Fruit fly (Drosophila melanogaster) whole organism, embryonic: ENCODE data around the gene Cchl.

Experiments
- CG10321 ChIP-seq: fragments of 200-800 bp; sonication (Bioruptor generic); IDR thresholded peaks from 2 replicates; pipeline ENCODE4 v1.3.6; 2022; ENCODE audit warnings: missing biosample characterization, missing genetic modification characterization
- CG11247 ChIP-seq: fragments of 200-800 bp; sonication (Bioruptor generic); IDR thresholded peaks from 2 replicates; pipeline ENCODE4 v1.3.6; 2022; ENCODE audit warnings: missing biosample characterization, missing genetic modification characterization
- CG11456 ChIP-seq: fragments of 200-800 bp; sonication (Bioruptor generic); IDR thresholded peaks from 3 replicates; pipeline ENCODE4 v1.3.6; 2022; ENCODE audit warnings: missing biosample characterization, missing genetic modification characterization
- CG12104 ChIP-seq: fragments of 200-800 bp; sonication (Bioruptor generic); optimal IDR thresholded peaks from 3 replicates; lab custom pipeline; 2016; ENCODE audit warnings: missing biosample characterization, missing genetic modification characterization
- CG12391 ChIP-seq: fragments of 200-800 bp; sonication (Bioruptor generic); optimal IDR thresholded peaks from 3 replicates; lab custom pipeline; 2018; ENCODE audit warnings: missing biosample characterization, mild to moderate bottlenecking, missing genetic modification characterization, moderate library complexity
- CG15269 ChIP-seq: fragments of 200-800 bp; sonication (Bioruptor generic); optimal IDR thresholded peaks from 2 replicates; lab custom pipeline; 2018; ENCODE audit warnings: missing biosample characterization, mild to moderate bottlenecking, missing genetic modification characterization, moderate library complexity
- CG1602 ChIP-seq: fragments of 200-800 bp; sonication (Bioruptor generic); optimal IDR thresholded peaks from 3 replicates; lab custom pipeline; 2016; ENCODE audit warnings: missing biosample characterization, missing genetic modification characterization
- CG17186 ChIP-seq: fragments of 200-800 bp; sonication (Bioruptor generic); optimal IDR thresholded peaks from 3 replicates; lab custom pipeline; 2017; ENCODE audit warnings: missing biosample characterization, missing genetic modification reagents, missing genetic modification characterization
- CG18262 ChIP-seq: fragments of 200-800 bp; optimal IDR thresholded peaks from 3 replicates; lab custom pipeline; 2019; ENCODE audit warnings: missing biosample characterization, mild to moderate bottlenecking, missing genetic modification characterization, moderate library complexity
- CG1832 ChIP-seq: fragments of 200-800 bp; sonication (Bioruptor generic); optimal IDR thresholded peaks from 2 replicates; lab custom pipeline; 2017; ENCODE audit warnings: missing biosample characterization, mild to moderate bottlenecking, missing genetic modification characterization, inconsistent platforms
- CG2889 ChIP-seq: fragments of 200-800 bp; sonication (Bioruptor generic); IDR thresholded peaks from 3 replicates; pipeline ENCODE4 v1.3.6; 2022; ENCODE audit warnings: missing biosample characterization, missing genetic modification characterization
- CG43689 ChIP-seq: fragments of 200-800 bp; sonication (Bioruptor generic); IDR thresholded peaks from 2 replicates; pipeline ENCODE4 v1.3.6; 2022; ENCODE audit warnings: missing biosample characterization, missing genetic modification characterization
- CG7357 ChIP-seq: fragments of 200-800 bp; sonication (Bioruptor generic); IDR thresholded peaks from 3 replicates; pipeline ENCODE4 v1.3.6; 2022; ENCODE audit warnings: missing biosample characterization, missing genetic modification characterization
- CG8290 ChIP-seq, 3 experiments: fragments of 200-800 bp; sonication (Bioruptor generic); optimal IDR thresholded peaks; 2 replicates each; lab custom pipeline; 2016 to 2019; ENCODE audit warnings: missing biosample characterization in 3 of 3, missing genetic modification characterization in 3 of 3, mild to moderate bottlenecking in 2 of 3, moderate library complexity in 1 of 3
- CG9215 ChIP-seq: fragments of 200-800 bp; sonication (Bioruptor generic); IDR thresholded peaks from 2 replicates; pipeline ENCODE4 v1.3.6; 2022; ENCODE audit warnings: missing biosample characterization, missing genetic modification characterization
- CG9437 ChIP-seq: fragments of 200-800 bp; sonication (Bioruptor generic); optimal IDR thresholded peaks from 2 replicates; lab custom pipeline; 2018; ENCODE audit warnings: missing biosample characterization, mild to moderate bottlenecking, missing genetic modification characterization
- CG9932 ChIP-seq: fragments of 200-800 bp; sonication (Bioruptor generic); IDR thresholded peaks from 2 replicates; pipeline ENCODE4 v1.3.6; 2022; ENCODE audit warnings: missing biosample characterization, missing genetic modification characterization
- Dp ChIP-seq: fragments of 200-800 bp; sonication (Bioruptor generic); optimal IDR thresholded peaks from 2 replicates; lab custom pipeline; 2018; ENCODE audit warnings: missing biosample characterization, mild to moderate bottlenecking, missing genetic modification characterization, moderate library complexity
- HLH4C ChIP-seq: fragments of 200-800 bp; sonication (Bioruptor generic); IDR thresholded peaks from 3 replicates; pipeline ENCODE4 v1.3.6; 2022; ENCODE audit warnings: missing biosample characterization, missing genetic modification characterization; ENCODE audit not compliant: partially characterized antibody
- HmgZ ChIP-seq: fragments of 200-800 bp; sonication (Bioruptor generic); optimal IDR thresholded peaks from 2 replicates; lab custom pipeline; 2018; ENCODE audit warnings: missing biosample characterization, mild to moderate bottlenecking, missing genetic modification characterization
- Hr78 ChIP-seq, 2 experiments: fragments of 200-800 bp in 1 of 2; fragments of >200 bp in 1 of 2; sonication (Bioruptor generic) in 1 of 2; optimal IDR thresholded peaks; 2 replicates each; lab custom pipeline; 2017 to 2019; ENCODE audit warnings: missing biosample characterization in 2 of 2, missing genetic modification characterization in 2 of 2, mild to moderate bottlenecking in 1 of 2, moderate library complexity in 1 of 2
- NC2β ChIP-seq: fragments of 200-800 bp; sonication (Bioruptor generic); optimal IDR thresholded peaks from 2 replicates; lab custom pipeline; 2016; ENCODE audit warnings: missing biosample characterization, missing genetic modification characterization
- Nf-YB ChIP-seq: fragments of 200-800 bp; sonication (Bioruptor generic); optimal IDR thresholded peaks from 3 replicates; lab custom pipeline; 2019; ENCODE audit warnings: missing biosample characterization, mild to moderate bottlenecking, missing genetic modification characterization, moderate library complexity
- Nf-YC ChIP-seq: fragments of 200-800 bp; optimal IDR thresholded peaks from 3 replicates; lab custom pipeline; 2019; ENCODE audit warnings: missing biosample characterization, mild to moderate bottlenecking, missing genetic modification characterization, moderate library complexity
- NfI ChIP-seq: fragments of 200-800 bp; sonication (Bioruptor generic); optimal IDR thresholded peaks from 3 replicates; lab custom pipeline; 2018; ENCODE audit warnings: missing biosample characterization, mild to moderate bottlenecking, missing genetic modification characterization, moderate library complexity
- Poxn ChIP-seq: fragments of 200-800 bp; sonication (Bioruptor generic); IDR thresholded peaks from 2 replicates; pipeline ENCODE4 v1.3.6; 2022; ENCODE audit warnings: missing biosample characterization, missing genetic modification characterization
- Rfx ChIP-seq: fragments of 200-800 bp; sonication (Bioruptor generic); IDR thresholded peaks from 2 replicates; pipeline ENCODE4 v1.3.6; 2022; ENCODE audit warnings: missing biosample characterization, missing genetic modification characterization
- Scr ChIP-seq: fragments of 200-800 bp; sonication (Bioruptor generic); IDR thresholded peaks from 2 replicates; pipeline ENCODE4 v1.3.6; 2022; ENCODE audit warnings: missing biosample characterization, missing genetic modification characterization; ENCODE audit not compliant: partially characterized antibody
- Sry-δ ChIP-seq: fragments of 200-800 bp; sonication (Bioruptor generic); optimal IDR thresholded peaks from 2 replicates; lab custom pipeline; 2016; ENCODE audit warnings: missing biosample characterization, missing genetic modification characterization
- Usf ChIP-seq: fragments of 200-800 bp; sonication (Bioruptor generic); optimal IDR thresholded peaks from 2 replicates; lab custom pipeline; 2017; ENCODE audit warnings: missing genotype, missing biosample characterization, missing genetic modification characterization
- bcd ChIP-seq: fragments of 200-800 bp; sonication (Bioruptor generic); optimal IDR thresholded peaks from 2 replicates; lab custom pipeline; 2017; ENCODE audit warnings: missing biosample characterization, mild to moderate bottlenecking, missing genetic modification characterization
- bowl ChIP-seq: fragments of 200-800 bp; sonication (Bioruptor generic); IDR thresholded peaks from 2 replicates; pipeline ENCODE4 v1.3.6; 2022; ENCODE audit warnings: missing biosample characterization, missing genetic modification characterization
- crol ChIP-seq: fragments of 200-800 bp; sonication (Bioruptor generic); IDR thresholded peaks from 2 replicates; pipeline ENCODE4 v1.3.6; 2022; ENCODE audit warnings: missing biosample characterization, missing genetic modification characterization
- esg ChIP-seq: fragments of 200-800 bp; sonication (Bioruptor generic); conservative IDR thresholded peaks from 2 replicates; pipeline ENCODE4 v1.3.6; 2022; ENCODE audit warnings: missing biosample characterization, missing genetic modification characterization
- gem ChIP-seq: fragments of 200-800 bp; sonication (Bioruptor generic); optimal IDR thresholded peaks from 2 replicates; lab custom pipeline; 2019; ENCODE audit warnings: missing biosample characterization, mild to moderate bottlenecking, missing genetic modification characterization, moderate library complexity
- ken ChIP-seq: fragments of 200-800 bp; sonication (Bioruptor generic); IDR thresholded peaks from 3 replicates; pipeline ENCODE4 v1.3.6; 2022; ENCODE audit warnings: missing biosample characterization, missing genetic modification characterization
- pnt ChIP-seq: fragments of 200-800 bp; sonication (Bioruptor generic); optimal IDR thresholded peaks from 3 replicates; lab custom pipeline; 2016; ENCODE audit warnings: missing biosample characterization, missing genetic modification characterization
- prd ChIP-seq, 3 experiments: fragments of >200 bp in 2 of 3; fragments of 200-800 bp in 1 of 3; sonication (Bioruptor generic) in 1 of 3; optimal IDR thresholded peaks in 2 of 3; IDR thresholded peaks in 1 of 3; 2 replicates in 2 of 3; 3 replicates in 1 of 3; pipeline versions ENCODE4 v1.3.6 to Lab custom; 2017 to 2022; ENCODE audit warnings: missing biosample characterization in 1 of 3, missing genetic modification characterization in 1 of 3
- pzg ChIP-seq: fragments of 200-800 bp; sonication (Bioruptor generic); optimal IDR thresholded peaks from 3 replicates; lab custom pipeline; 2018; ENCODE audit warnings: missing biosample characterization, mild to moderate bottlenecking, missing genetic modification characterization, moderate library complexity
- rib ChIP-seq: fragments of 200-800 bp; sonication (Bioruptor generic); IDR thresholded peaks from 2 replicates; pipeline ENCODE4 v1.3.6; 2022; ENCODE audit warnings: missing biosample characterization, missing genetic modification characterization
- sc ChIP-seq, 3 experiments: fragments of >200 bp in 2 of 3; fragments of 200-800 bp in 1 of 3; sonication (Bioruptor generic) in 1 of 3; optimal IDR thresholded peaks; 2 replicates in 2 of 3; 3 replicates in 1 of 3; lab custom pipeline; 2017; ENCODE audit warnings: mild to moderate bottlenecking in 1 of 3, missing biosample characterization in 1 of 3, missing genetic modification characterization in 1 of 3, missing genetic modification reagents in 1 of 3
- stwl ChIP-seq: fragments of 200-800 bp; sonication (Bioruptor generic); optimal IDR thresholded peaks from 3 replicates; lab custom pipeline; 2018; ENCODE audit warnings: missing biosample characterization, mild to moderate bottlenecking, missing genetic modification characterization, moderate library complexity
- tna ChIP-seq: fragments of 200-800 bp; sonication (Bioruptor generic); IDR thresholded peaks from 2 replicates; pipeline ENCODE4 v1.3.6; 2022; ENCODE audit warnings: missing biosample characterization, missing genetic modification characterization; ENCODE audit not compliant: partially characterized antibody
- ttk ChIP-seq: fragments of 200-800 bp; sonication (Bioruptor generic); IDR thresholded peaks from 2 replicates; pipeline ENCODE4 v2.1.2; 2022; ENCODE audit warnings: missing biosample characterization, missing genetic modification characterization
- vvl ChIP-seq: fragments of 200-800 bp; sonication (Bioruptor generic); IDR thresholded peaks from 2 replicates; pipeline ENCODE4 v1.3.6; 2022; ENCODE audit warnings: missing biosample characterization, missing genetic modification characterization
- zen2 ChIP-seq: fragments of 200-800 bp; sonication (Bioruptor generic); IDR thresholded peaks from 3 replicates; pipeline ENCODE4 v1.3.6; 2022; ENCODE audit warnings: missing biosample characterization, missing genetic modification characterization; ENCODE audit not compliant: partially characterized antibody

The Cchl gene

DNA sequence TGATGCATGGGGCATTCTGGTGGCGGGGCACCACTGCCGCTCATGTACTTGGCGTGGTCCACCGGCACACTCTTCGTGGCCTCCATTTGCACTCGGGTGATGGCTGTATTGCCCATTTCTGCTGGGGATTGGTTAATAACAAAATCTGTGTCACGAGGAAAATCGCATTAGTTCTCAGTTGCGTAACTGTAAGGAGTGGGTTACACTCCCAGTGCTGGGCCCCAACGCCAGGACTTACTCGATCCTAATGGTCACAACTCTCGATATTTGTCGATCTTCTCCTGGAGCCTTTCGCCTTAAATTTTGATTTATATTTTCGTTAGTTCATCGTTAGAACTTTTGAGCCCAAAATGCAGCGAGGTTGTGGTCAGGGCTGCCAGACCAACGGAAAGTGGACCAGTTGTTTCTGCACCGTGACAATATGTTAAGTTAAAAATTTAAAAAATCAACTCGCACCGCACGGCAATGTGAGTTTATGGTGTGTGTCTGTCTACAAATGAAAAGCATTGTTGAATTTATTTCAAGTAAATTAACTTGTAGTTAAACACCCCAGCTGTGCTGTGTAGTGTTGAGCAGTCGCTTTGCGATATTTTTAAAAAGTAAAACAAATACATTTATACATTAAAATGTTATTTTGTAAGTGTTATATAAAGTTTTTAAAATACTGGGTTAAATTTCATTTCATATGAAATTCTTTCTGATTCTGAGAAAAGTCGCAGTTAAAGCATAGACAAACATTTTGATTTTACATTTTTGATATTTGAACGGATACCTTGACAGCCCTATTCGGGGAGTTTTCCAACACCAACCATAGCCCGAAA is at the start of gene Cchl, which contains the start of gene ND-42 (continued):
- TF ChIP-seq ken (GFP tag; lab: Robert Waterston, UW), result no peak
- TF ChIP-seq CG17186 (GFP tag; lab: Kevin White, UChicago), result no peak
- peak; percentile 50; the same call in 1 of the 2 replicates for TF ChIP-seq ttk (GFP tag; lab: Robert Waterston, UW)
- TF ChIP-seq Dp (GFP tag; lab: Kevin White, UChicago), result peak; percentile 29
- peak; percentile 33; the same call in 1 of the 2 replicates for TF ChIP-seq CG43689 (GFP tag; lab: Robert Waterston, UW)
- TF ChIP-seq bowl (GFP tag; lab: Robert Waterston, UW), result 0 out of 2 replicates have a peak, but pooled peaks have one; percentile 36
- peak; percentile 79 for TF ChIP-seq Rfx (GFP tag; lab: Robert Waterston, UW)
- TF ChIP-seq CG9437 (GFP tag; lab: Kevin White, UChicago), result peak; percentile 82
- peak; percentile 84 for TF ChIP-seq CG1602 (GFP tag; lab: Kevin White, UChicago)
- TF ChIP-seq CG1832 (GFP tag; lab: Kevin White, UChicago), result no peak
- no peak for TF ChIP-seq gem (tag; lab: Kevin White, UChicago)
- TF ChIP-seq zen2 (GFP tag; lab: Robert Waterston, UW), result no peak; the same call in 2 of the 3 replicates
- TF ChIP-seq stwl, result peak; percentile 92
- peak; percentile 87 for TF ChIP-seq vvl (GFP tag; lab: Robert Waterston, UW)
- peak; percentile 53 for TF ChIP-seq Sry-δ (GFP tag; lab: Kevin White, UChicago)
- peak in 1 of 2 experiments; percentile 11 for TF ChIP-seq Hr78 (GFP tag; optimal IDR thresholded peaks at IDR 0.05; lab: Kevin White, UChicago)
- peak; percentile 82 for TF ChIP-seq Nf-YC (tag; lab: Kevin White, UChicago)
- TF ChIP-seq pnt (GFP tag; lab: Kevin White, UChicago), result peak; percentile 65
- peak; percentile 79 for TF ChIP-seq NfI (GFP tag; lab: Kevin White, UChicago)
- TF ChIP-seq bcd (GFP tag; lab: Kevin White, UChicago), result peak; percentile 83
- TF ChIP-seq tna, result no peak
- TF ChIP-seq CG9215 (GFP tag; lab: Robert Waterston, UW), result peak; percentile 79
- no peak for TF ChIP-seq crol (GFP tag; lab: Robert Waterston, UW)
- TF ChIP-seq CG15269 (tag; lab: Kevin White, UChicago), result peak; percentile 83
- TF ChIP-seq CG7357 (GFP tag; lab: Robert Waterston, UW), result peak; percentile 28; the same call in 1 of the 3 replicates
- peak; percentile 81 for TF ChIP-seq CG12104 (GFP tag; lab: Kevin White, UChicago)
- TF ChIP-seq CG18262 (tag; lab: Kevin White, UChicago), result peak; percentile 75
- no peak for TF ChIP-seq CG2889
- peak; percentile 93 for TF ChIP-seq CG8290 (GFP tag; optimal IDR thresholded peaks at IDR 0.05; lab: Kevin White, UChicago)
- TF ChIP-seq CG8290 (tag; optimal IDR thresholded peaks at IDR 0.05; lab: Kevin White, UChicago), result peak; percentile 68 to 94
- no peak for TF ChIP-seq sc (optimal IDR thresholded peaks at IDR 0.05; lab: Kevin White, UChicago)
- peak; percentile 68 for TF ChIP-seq sc (GFP tag; optimal IDR thresholded peaks at IDR 0.05; lab: Kevin White, UChicago)
- TF ChIP-seq rib, result peak; percentile 42; the same call in 1 of the 2 replicates
- TF ChIP-seq Scr (GFP tag; lab: Robert Waterston, UW), result peak; percentile 72
- TF ChIP-seq Poxn (GFP tag; lab: Robert Waterston, UW), result 0 out of 2 replicates have a peak, but pooled peaks have one; percentile 3
- peak; percentile 43 for TF ChIP-seq pzg (GFP tag; lab: Kevin White, UChicago)
- no peak for TF ChIP-seq prd (optimal IDR thresholded peaks at IDR 0.05; lab: Kevin White, UChicago)
- peak; percentile 81 for TF ChIP-seq prd (GFP tag; IDR thresholded peaks at IDR 0.05; lab: Robert Waterston, UW)
- peak; percentile 90 for TF ChIP-seq CG12391 (tag; lab: Kevin White, UChicago)
- peak; percentile 67 for TF ChIP-seq CG11456
- peak; percentile 58 for TF ChIP-seq esg (GFP tag; lab: Robert Waterston, UW)
- peak; percentile 25 for TF ChIP-seq Usf (GFP tag; lab: Kevin White, UChicago)
- peak; percentile 65 for TF ChIP-seq CG11247 (GFP tag; lab: Robert Waterston, UW)
- peak; percentile 40 for TF ChIP-seq NC2β (GFP tag; lab: Kevin White, UChicago)
- TF ChIP-seq CG10321 (GFP tag; lab: Robert Waterston, UW), result peak; percentile 34; the same call in 1 of the 2 replicates
- peak; percentile 80 for TF ChIP-seq HmgZ (tag; lab: Kevin White, UChicago)
- peak; percentile 51; the same call in 2 of the 3 replicates for TF ChIP-seq HLH4C (GFP tag; lab: Robert Waterston, UW)
- peak; percentile 81; the same call in 1 of the 2 replicates for TF ChIP-seq CG9932 (GFP tag; lab: Robert Waterston, UW)
- TF ChIP-seq Nf-YB (GFP tag; lab: Kevin White, UChicago), result peak; percentile 51
